Fruit fly (Drosophila melanogaster): Measurements from ENCODE around the gene Grip163.

The Grip163 gene

DNA sequence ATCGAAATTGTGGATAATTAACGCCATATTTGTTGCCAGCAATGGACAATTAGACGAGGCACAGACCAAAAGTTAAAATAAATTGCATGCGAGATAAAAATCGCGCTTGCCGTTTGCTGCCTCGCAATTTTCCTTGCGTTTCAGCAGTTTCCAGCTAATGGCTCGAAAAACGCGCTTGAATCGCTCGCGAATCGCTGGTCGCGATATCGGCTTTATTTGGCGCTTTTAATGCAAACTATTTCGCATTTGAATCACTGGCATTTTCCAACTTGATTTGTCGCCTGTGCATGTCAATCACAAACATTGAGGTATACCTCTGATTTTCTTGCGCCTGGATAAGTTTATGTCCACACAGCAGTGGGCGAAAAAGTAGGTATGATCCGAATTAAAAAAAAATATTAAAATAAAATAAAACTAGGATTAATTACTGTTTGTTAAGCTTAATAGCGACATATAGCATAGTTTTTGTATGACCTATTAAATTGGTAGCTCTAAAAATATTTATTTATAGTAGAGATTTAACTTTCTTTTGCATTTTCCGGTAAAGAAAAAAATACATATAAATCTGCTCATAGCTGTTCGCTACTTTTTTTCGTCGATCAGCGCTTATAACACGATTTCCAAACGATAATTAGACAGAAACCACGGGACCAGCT, 25.3 kb upstream of the Grip163 start (continued):
- TF ChIP-seq Eip75B (GFP tag; optimal IDR thresholded peaks at IDR 0.05) (no peak), Ets96B (tag; optimal IDR thresholded peaks at IDR 0.05) (no peak)

DNA sequence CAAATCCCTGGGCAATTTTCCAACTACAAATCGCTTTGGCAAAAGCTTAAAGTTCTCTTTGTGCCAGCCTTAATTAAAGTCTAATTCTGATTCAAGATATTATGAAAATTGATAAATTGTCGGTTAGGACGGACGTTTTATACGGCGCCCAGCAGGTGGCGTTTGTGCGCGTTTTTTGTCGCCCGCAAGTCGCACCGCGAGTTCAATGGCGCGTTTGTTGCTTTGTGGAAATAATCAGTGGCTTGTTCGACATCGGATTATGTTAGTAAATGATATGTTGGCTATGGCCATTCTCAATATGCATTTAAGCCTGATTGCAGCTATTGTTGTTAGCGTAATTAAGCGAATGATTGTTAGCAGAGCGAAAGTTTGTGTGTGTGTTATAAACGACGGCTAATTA, 24.0 kb upstream of the Grip163 start:
- no peak for TF ChIP-seq Ets96B (tag; optimal IDR thresholded peaks at IDR 0.05)
- TF ChIP-seq svp (GFP tag) = no peak
- no peak for TF ChIP-seq CG1621 (tag; optimal IDR thresholded peaks at IDR 0.05)
- TF ChIP-seq fd85E (GFP tag; optimal IDR thresholded peaks at IDR 0.05) = no peak
- TF ChIP-seq CG10631 (GFP tag; optimal IDR thresholded peaks at IDR 0.05) = no peak
- no peak for TF ChIP-seq Ets21C (GFP tag; optimal IDR thresholded peaks at IDR 0.05)
- TF ChIP-seq CG3032 (tag; optimal IDR thresholded peaks at IDR 0.05) = no peak

dm6 chr3L:12016186-12016585, 18.2 kb upstream of the Grip163 start:
- peak; percentile 24 for TF ChIP-seq Ets96B (tag; optimal IDR thresholded peaks at IDR 0.05)
- peak; percentile 57 for TF ChIP-seq Met (GFP tag; optimal IDR thresholded peaks at IDR 0.05)
- peak; percentile 22 for TF ChIP-seq CG10631 (GFP tag; optimal IDR thresholded peaks at IDR 0.05)
- TF ChIP-seq CG8632 (GFP tag; optimal IDR thresholded peaks at IDR 0.05) = peak; percentile 76
- TF ChIP-seq CG11294 (GFP tag; IDR thresholded peaks at IDR 0.05) = peak; percentile 56
- TF ChIP-seq achi (GFP tag; optimal IDR thresholded peaks at IDR 0.05) = peak; percentile 70
- no peak for TF ChIP-seq fd59A (GFP tag; optimal IDR thresholded peaks at IDR 0.05)
- peak; percentile 45 for TF ChIP-seq CG3919 (GFP tag; optimal IDR thresholded peaks at IDR 0.05)
- peak; percentile 68 for TF ChIP-seq CG34406 (GFP tag; optimal IDR thresholded peaks at IDR 0.05)
- TF ChIP-seq CG10669 (GFP tag; optimal IDR thresholded peaks at IDR 0.05) = no peak
- TF ChIP-seq Eip78C (GFP tag) = peak; percentile 87
- no peak for TF ChIP-seq CG16779 (tag; optimal IDR thresholded peaks at IDR 0.05)
- peak; percentile 56 for TF ChIP-seq Blimp-1 (GFP tag; optimal IDR thresholded peaks at IDR 0.05)
- TF ChIP-seq Hr38 (GFP tag; optimal IDR thresholded peaks at IDR 0.05) = no peak
- peak; percentile 80 for TF ChIP-seq eg (GFP tag; IDR thresholded peaks at IDR 0.05)
- peak; percentile 78 for TF ChIP-seq svp (GFP tag)
- TF ChIP-seq Eip75B (GFP tag; optimal IDR thresholded peaks at IDR 0.05) = peak; percentile 1
- peak; percentile 80 for TF ChIP-seq CG6163 (GFP tag; IDR thresholded peaks at IDR 0.05)
- TF ChIP-seq pdm3 (GFP tag; optimal IDR thresholded peaks at IDR 0.05) = peak; percentile 6
- TF ChIP-seq fkh (GFP tag; optimal IDR thresholded peaks at IDR 0.05) = no peak
- TF ChIP-seq CG7368 (GFP tag; optimal IDR thresholded peaks at IDR 0.05) = peak; percentile 45
- TF ChIP-seq CG31627 (GFP tag; optimal IDR thresholded peaks at IDR 0.05) = peak; percentile 20
- TF ChIP-seq Eip93F (GFP tag; optimal IDR thresholded peaks at IDR 0.05) = no peak
- no peak for TF ChIP-seq dac (GFP tag; optimal IDR thresholded peaks at IDR 0.05)
- TF ChIP-seq lz (GFP tag; optimal IDR thresholded peaks at IDR 0.05) = peak; percentile 24
- TF ChIP-seq CG6854 (GFP tag; optimal IDR thresholded peaks at IDR 0.05) = peak; percentile 68
- no peak for TF ChIP-seq spab (GFP tag; optimal IDR thresholded peaks at IDR 0.05)
- peak; percentile 31 for TF ChIP-seq CG11762 (GFP tag; optimal IDR thresholded peaks at IDR 0.05; ENCODE audit: insufficient read depth)
- TF ChIP-seq cyc (GFP tag; optimal IDR thresholded peaks at IDR 0.05) = peak; percentile 41
- peak; percentile 62 for TF ChIP-seq OdsH (GFP tag; optimal IDR thresholded peaks at IDR 0.05)
- peak; percentile 68 for TF ChIP-seq esn (GFP tag; optimal IDR thresholded peaks at IDR 0.05)
- TF ChIP-seq net (GFP tag; optimal IDR thresholded peaks at IDR 0.05) = peak; percentile 21
- TF ChIP-seq CG15336 (GFP tag; IDR thresholded peaks at IDR 0.05) = peak; percentile 67
- peak; percentile 10 for TF ChIP-seq CG8319 (GFP tag; optimal IDR thresholded peaks at IDR 0.05)
- TF ChIP-seq Smox (GFP tag; optimal IDR thresholded peaks at IDR 0.05) = peak; percentile 23
- TF ChIP-seq CG9139 (GFP tag; optimal IDR thresholded peaks at IDR 0.05) = no peak
- peak; percentile 56 for TF ChIP-seq vri (GFP tag; optimal IDR thresholded peaks at IDR 0.05)
- TF ChIP-seq CG1621 (tag; optimal IDR thresholded peaks at IDR 0.05) = no peak
- TF ChIP-seq Sox102F (GFP tag; optimal IDR thresholded peaks at IDR 0.05) = peak; percentile 64
- peak; percentile 49 for TF ChIP-seq CG11902 (GFP tag; optimal IDR thresholded peaks at IDR 0.05)
- TF ChIP-seq CG8119 (GFP tag; IDR thresholded peaks at IDR 0.05) = peak; percentile 58; the same call in 2 of the 3 replicates
- peak; percentile 5 for TF ChIP-seq CG3032 (tag; optimal IDR thresholded peaks at IDR 0.05)
- no peak for TF ChIP-seq ss (GFP tag; optimal IDR thresholded peaks at IDR 0.05)
- no peak for TF ChIP-seq CG4318 (GFP tag; optimal IDR thresholded peaks at IDR 0.05)
- peak; percentile 39 for TF ChIP-seq Hr39 (GFP tag; optimal IDR thresholded peaks at IDR 0.05)
